Worm (Caenorhabditis elegans) whole organism, L4/young adult: ENCODE results near the gene F26F4.2.

Source experiments
- dao-5 ChIP-seq: sonication (generic microtip); optimal IDR thresholded peaks from 2 replicates; lab custom pipeline; 2016; ENCODE audit warnings: missing genotype, missing genetic modification characterization, moderate library complexity, missing compliant biosample characterization
- him-1 ChIP-seq: sonication (generic microtip); optimal IDR thresholded peaks from 2 replicates; lab custom pipeline; 2016; ENCODE audit warnings: missing genotype, missing genetic modification reagents, missing genetic modification characterization, missing compliant biosample characterization

DNA sequence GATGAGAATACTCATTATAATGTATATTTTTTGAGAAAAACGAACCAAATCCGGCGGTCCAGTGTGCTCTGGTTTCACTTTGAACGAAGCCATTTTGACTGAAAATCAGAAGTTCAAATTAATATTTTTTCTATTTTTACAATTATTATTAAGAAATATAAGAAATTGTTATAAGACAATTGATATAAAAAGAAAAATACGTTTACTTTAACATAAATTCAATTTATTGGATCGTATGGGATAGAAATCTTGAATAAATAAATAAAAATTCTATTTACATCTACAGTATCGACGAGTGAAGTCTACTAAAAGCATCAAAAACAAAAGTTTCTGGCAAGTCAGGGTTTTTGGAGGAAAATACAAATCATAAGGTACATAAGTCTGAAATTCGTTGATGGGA is 49.1 kb downstream of the F26F4.2 start, which contains the start of gene C27F2.4:
- TF ChIP-seq dao-5 (tag; lab: Kevin White, UChicago): no peak
- no peak for TF ChIP-seq him-1 (tag; lab: Kevin White, UChicago)
